Fruit fly (Drosophila melanogaster) S2 (cell line): ENCODE data around the gene nero.

ENCODE experiments used
- CTCF ChIP-seq, 2 experiments: fragments of >200 bp; optimal IDR thresholded peaks; 2 replicates each; lab custom pipeline; 2018

The nero gene

DNA sequence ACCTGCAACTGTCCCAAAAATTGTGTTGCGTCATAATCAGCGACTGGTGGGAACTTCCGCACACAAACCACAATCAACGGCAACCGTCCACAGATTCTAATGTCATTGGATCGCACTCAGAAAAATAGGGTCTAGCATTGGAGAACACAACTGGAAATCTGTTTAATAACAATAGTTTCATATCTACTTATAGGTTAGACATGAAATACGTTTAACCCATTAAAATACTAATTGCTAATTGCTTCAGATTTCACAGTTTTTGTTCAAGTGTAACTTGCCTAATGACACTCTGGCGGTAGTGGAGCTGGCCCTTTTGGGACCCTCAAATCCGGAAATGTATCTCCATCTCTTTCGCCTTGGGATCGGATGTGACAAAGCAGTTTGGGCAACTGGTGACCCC, 50.7 kb downstream of the nero start:
- no peak for TF ChIP-seq CTCF (optimal IDR thresholded peaks at IDR 0.05; lab: Kevin White, UChicago)
